Worm (Caenorhabditis elegans) whole organism, L4/young adult: ENCODE results near the gene F46H5.7.

Experiments
- W03F9.2 ChIP-seq: fragments of 150-350 bp; optimal IDR thresholded peaks from 2 replicates; lab custom pipeline; 2014; ENCODE audit warnings: missing biosample characterization, missing genetic modification characterization
- dao-5 ChIP-seq: sonication (generic microtip); optimal IDR thresholded peaks from 2 replicates; lab custom pipeline; 2016; ENCODE audit warnings: missing genotype, missing genetic modification characterization, moderate library complexity, missing compliant biosample characterization
- him-1 ChIP-seq: sonication (generic microtip); optimal IDR thresholded peaks from 2 replicates; lab custom pipeline; 2016; ENCODE audit warnings: missing genotype, missing genetic modification reagents, missing genetic modification characterization, missing compliant biosample characterization

ce11 chrX:7256891-7257290 is 14.1 kb upstream of the F46H5.7 start, which contains the start of gene F46H5.5:
- no peak for TF ChIP-seq W03F9.2 (tag; lab: Kevin White, UChicago)
- TF ChIP-seq dao-5, result no peak
- TF ChIP-seq him-1 (tag; lab: Kevin White, UChicago), result no peak
